Worm (Caenorhabditis elegans): ENCODE data around the gene exc-15.

DNA sequence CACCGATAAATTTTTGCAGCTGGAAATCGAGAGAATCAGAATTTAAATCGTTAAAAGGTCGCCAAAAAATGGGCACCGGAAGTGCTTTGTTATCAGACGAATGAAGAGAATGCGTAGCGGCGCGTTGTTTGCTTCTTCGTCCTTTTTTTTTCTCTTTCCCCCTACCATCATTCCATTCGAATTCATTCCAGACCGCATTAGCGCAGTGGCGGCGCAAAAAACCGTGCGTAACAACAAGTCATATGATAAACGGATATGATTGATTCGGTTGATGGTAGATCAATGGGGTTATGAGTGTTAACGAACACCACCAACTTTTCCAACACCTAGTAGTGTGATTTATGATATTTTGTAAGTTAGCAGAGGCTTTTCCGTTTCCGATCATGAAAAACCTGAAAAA, 40.1 kb downstream of the exc-15 start:
- TF ChIP-seq flt-1 (GFP tag; IDR thresholded peaks at IDR 0.05) (no peak), med-1 (GFP tag; optimal IDR thresholded peaks at IDR 0.05; ENCODE audit: insufficient read depth) (no peak), ztf-29 (GFP tag; IDR thresholded peaks at IDR 0.05) (no peak), ztf-23 (GFP tag; IDR thresholded peaks at IDR 0.05) (no peak), T22C8.4 (GFP tag; IDR thresholded peaks at IDR 0.05) (no peak), cog-1 (tag; optimal IDR thresholded peaks at IDR 0.05) (no peak)
